Worm (Caenorhabditis elegans) whole organism, mixed stage, embryonic: ENCODE data around the gene msp-152.

Experiments used
- cnd-1 ChIP-seq: fragments of 200-800 bp; sonication (Bioruptor generic); optimal IDR thresholded peaks from 2 replicates; lab custom pipeline; 2018; ENCODE audit warnings: mild to moderate bottlenecking, missing genetic modification characterization, missing compliant biosample characterization
- drap-1 ChIP-seq: fragments of 200-800 bp; sonication (Bioruptor generic); optimal IDR thresholded peaks from 3 replicates; lab custom pipeline; 2018; ENCODE audit warnings: mild to moderate bottlenecking, missing genetic modification characterization, missing compliant biosample characterization
- hlh-1 ChIP-seq: fragments of 150-350 bp; optimal IDR thresholded peaks from 2 replicates; lab custom pipeline; 2014; ENCODE audit warnings: missing biosample characterization, missing genetic modification reagents, missing genetic modification characterization
- lin-13 ChIP-seq: fragments of 150-350 bp; optimal IDR thresholded peaks from 2 replicates; lab custom pipeline; 2014; ENCODE audit warnings: missing biosample characterization, missing genetic modification characterization
- lin-32 ChIP-seq: fragments of 200-800 bp; sonication (Bioruptor generic); optimal IDR thresholded peaks from 2 replicates; lab custom pipeline; 2018; ENCODE audit warnings: mild to moderate bottlenecking, missing genetic modification characterization, missing compliant biosample characterization
- nhr-237 ChIP-seq: fragments of 150-350 bp; optimal IDR thresholded peaks from 2 replicates; lab custom pipeline; 2014; ENCODE audit warnings: missing biosample characterization, missing genetic modification characterization
- sem-2 ChIP-seq: fragments of 200-800 bp; sonication (Bioruptor generic); optimal IDR thresholded peaks from 2 replicates; lab custom pipeline; 2018; ENCODE audit warnings: mild to moderate bottlenecking, missing genetic modification characterization, missing compliant biosample characterization

Gene msp-152

DNA sequence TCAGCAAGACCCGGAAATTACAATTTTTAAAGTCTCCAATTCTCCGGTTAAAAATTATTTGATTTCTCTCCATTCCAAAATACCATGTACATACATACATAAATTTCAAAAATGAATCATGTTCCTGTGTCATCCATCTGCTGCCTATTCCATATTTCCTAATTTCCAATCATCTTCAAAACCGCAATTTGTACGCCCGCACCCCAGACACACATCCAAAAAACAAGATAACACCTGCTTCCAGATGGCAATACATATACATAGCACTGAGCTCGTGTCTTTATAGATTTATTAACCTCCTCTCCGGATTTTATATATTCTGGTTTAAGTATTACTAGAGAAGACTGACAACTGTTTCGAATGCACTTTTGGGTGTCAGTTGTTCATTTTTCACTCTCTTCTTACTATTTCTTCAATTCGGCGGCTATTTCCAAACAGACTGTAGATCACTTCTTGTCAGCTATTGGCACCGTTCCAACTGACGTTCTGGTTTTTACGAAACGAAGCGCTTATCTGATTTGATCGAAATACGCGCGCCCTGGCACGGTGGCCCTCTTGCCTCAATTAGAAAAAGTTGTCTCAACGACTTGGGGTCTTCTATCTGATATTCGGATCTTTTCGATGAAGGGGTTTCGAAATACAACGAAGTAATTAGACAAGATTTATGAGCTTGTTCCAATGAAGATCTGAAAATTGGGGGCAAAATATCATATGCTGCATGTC, 49.0 kb downstream of the msp-152 start:
- no peak for TF ChIP-seq lin-13 (tag; lab: Kevin White, UChicago)
- no peak for TF ChIP-seq cnd-1 (tag; lab: Kevin White, UChicago)
- no peak for TF ChIP-seq nhr-237
- peak; percentile 21 for TF ChIP-seq hlh-1 (tag; lab: Kevin White, UChicago)
- no peak for TF ChIP-seq drap-1 (GFP tag; lab: Kevin White, UChicago)
- peak; percentile 92 for TF ChIP-seq lin-32 (GFP tag; lab: Kevin White, UChicago)
- no peak for TF ChIP-seq sem-2 (GFP tag; lab: Kevin White, UChicago)
- TF ChIP-seq, all 35 proteins: peak for 2
